ENCODE assay signal across 4 worm cellular contexts in the genomic region with DNA sequence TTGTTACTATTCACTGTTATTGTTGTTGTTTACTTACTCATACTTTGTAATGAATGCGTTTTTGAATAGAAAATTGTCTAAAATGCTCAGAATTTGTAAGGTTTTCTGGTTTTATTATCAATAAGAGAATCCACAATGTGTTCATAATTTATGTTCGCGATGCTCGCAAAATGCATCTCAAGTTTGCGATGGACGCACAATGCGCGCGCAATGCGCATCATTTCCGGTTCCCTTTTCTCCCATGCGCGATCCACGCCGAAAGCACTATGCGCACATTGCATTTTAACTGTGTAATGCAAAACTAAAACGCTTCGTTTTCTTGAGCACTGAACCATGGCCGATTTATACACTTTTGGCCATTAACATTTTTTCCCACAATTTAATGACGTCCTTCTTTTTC.
TF ChIP-seq lines count a peak whose summit lies in the region.

No protein-coding gene starts in this region.

TF ChIP-seq in whole organism, L2 larva, 48 proteins besides CTCF, POLR2A, EP300 and RAD21:
- TF ChIP-seq zag-1 (tag; optimal IDR thresholded peaks at IDR 0.05; lab: Kevin White, UChicago) (no peak), unc-55 (GFP tag; optimal IDR thresholded peaks at IDR 0.05; lab: Kevin White, UChicago) (peak; percentile 8), lsy-2 (tag; optimal IDR thresholded peaks at IDR 0.05; lab: Kevin White, UChicago) (no peak), nhr-11 (tag; optimal IDR thresholded peaks at IDR 0.05; lab: Kevin White, UChicago) (no peak), sma-3 (GFP tag; optimal IDR thresholded peaks at IDR 0.05; lab: Kevin White, UChicago) (no peak), Y55F3AM.14 (GFP tag; optimal IDR thresholded peaks at IDR 0.05; lab: Kevin White, UChicago) (peak; percentile 80)

TF ChIP-seq in whole organism, L3 larva, 47 proteins besides CTCF, POLR2A, EP300 and RAD21:
- TF ChIP-seq jun-1 (tag; optimal IDR thresholded peaks at IDR 0.05; lab: Kevin White, UChicago) (no peak), elt-1 (tag; optimal IDR thresholded peaks at IDR 0.05; lab: Kevin White, UChicago) (no peak), unc-62 (GFP tag; optimal IDR thresholded peaks at IDR 0.05; lab: Kevin White, UChicago) (no peak), hmg-11 (tag; optimal IDR thresholded peaks at IDR 0.05; lab: Kevin White, UChicago) (no peak), pqm-1 (tag; optimal IDR thresholded peaks at IDR 0.05; lab: Kevin White, UChicago) (no peak), nhr-43 (tag; optimal IDR thresholded peaks at IDR 0.05; lab: Kevin White, UChicago; ENCODE audit: poor library complexity, severe bottlenecking) (peak; percentile 25), nhr-77 (tag; optimal IDR thresholded peaks at IDR 0.05; lab: Kevin White, UChicago) (no peak), nhr-12 (tag; optimal IDR thresholded peaks at IDR 0.05; lab: Kevin White, UChicago) (no peak), ztf-4 (tag; optimal IDR thresholded peaks at IDR 0.05; lab: Kevin White, UChicago) (no peak), R02D3.7 (tag; optimal IDR thresholded peaks at IDR 0.05; lab: Kevin White, UChicago) (no peak), lin-15B (tag; optimal IDR thresholded peaks at IDR 0.05; lab: Kevin White, UChicago) (no peak), ceh-28 (tag; optimal IDR thresholded peaks at IDR 0.05; lab: Kevin White, UChicago) (no peak), mdl-1 (tag; optimal IDR thresholded peaks at IDR 0.05; lab: Kevin White, UChicago) (no peak), ceh-9 (tag; optimal IDR thresholded peaks at IDR 0.05; lab: Kevin White, UChicago) (no peak), lsy-12 (tag; optimal IDR thresholded peaks at IDR 0.05; lab: Kevin White, UChicago) (peak; percentile 58)

TF ChIP-seq in whole organism, L4 larva, 104 proteins besides CTCF, POLR2A, EP300 and RAD21 (continues in another document):
- TF ChIP-seq dmd-9 (GFP tag; IDR thresholded peaks at IDR 0.05; lab: Robert Waterston, UW) (no peak), aha-1 (tag; lab: Kevin White, UChicago) (no peak), pha-4 (GFP tag; IDR thresholded peaks at IDR 0.05; lab: Robert Waterston, UW) (no peak), pha-4 (tag; optimal IDR thresholded peaks at IDR 0.05; lab: Kevin White, UChicago) (no peak), Y105C5A.15 (GFP tag; IDR thresholded peaks at IDR 0.05; lab: Robert Waterston, UW) (no peak), F37D6.2 (tag; optimal IDR thresholded peaks at IDR 0.05; lab: Kevin White, UChicago) (peak; percentile 38), unc-39 (tag; optimal IDR thresholded peaks at IDR 0.05; lab: Kevin White, UChicago) (no peak), hif-1 (tag; optimal IDR thresholded peaks at IDR 0.05; lab: Kevin White, UChicago) (peak in 1 of 2 experiments; percentile 61), attf-4 (tag; optimal IDR thresholded peaks at IDR 0.05; lab: Kevin White, UChicago) (no peak), snpc-4 (tag; optimal IDR thresholded peaks at IDR 0.05; lab: Kevin White, UChicago) (no peak), spr-1 (tag; optimal IDR thresholded peaks at IDR 0.05; lab: Kevin White, UChicago) (no peak), hmg-1.1 (GFP tag; IDR thresholded peaks at IDR 0.05; lab: Robert Waterston, UW) (peak; percentile 49; the same call in 1 of the 2 replicates), Y75B8A.6 (GFP tag; IDR thresholded peaks at IDR 0.05; lab: Robert Waterston, UW) (0 out of 2 replicates have a peak, but pooled peaks have one; percentile 31), ceh-20 (GFP tag; IDR thresholded peaks at IDR 0.05; lab: Robert Waterston, UW) (0 out of 2 replicates have a peak, but pooled peaks have one; percentile 35), spr-3 (GFP tag; optimal IDR thresholded peaks at IDR 0.05; lab: Kevin White, UChicago) (peak; percentile 14), sdz-12 (GFP tag; optimal IDR thresholded peaks at IDR 0.05; lab: Kevin White, UChicago) (no peak), Y48G9A.11 (GFP tag; IDR thresholded peaks at IDR 0.05; lab: Robert Waterston, UW) (0 out of 2 replicates have a peak, but pooled peaks have one; percentile 41), nhr-11 (tag; optimal IDR thresholded peaks at IDR 0.05; lab: Kevin White, UChicago) (no peak), snpc-1.2 (GFP tag; IDR thresholded peaks at IDR 0.05; lab: Robert Waterston, UW) (no peak), F49E8.2 (tag; optimal IDR thresholded peaks at IDR 0.05; lab: Kevin White, UChicago; ENCODE audit: borderline replicate concordance) (no peak), lim-7 (GFP tag; IDR thresholded peaks at IDR 0.05; lab: Robert Waterston, UW) (0 out of 2 replicates have a peak, but pooled peaks have one; percentile 39), egl-43 (GFP tag; IDR thresholded peaks at IDR 0.05; lab: Robert Waterston, UW) (peak; percentile 77; the same call in 1 of the 2 replicates), D1046.2 (GFP tag; IDR thresholded peaks at IDR 0.05; lab: Robert Waterston, UW) (no peak), F26F4.8 (GFP tag; conservative IDR thresholded peaks at IDR 0.05; lab: Robert Waterston, UW) (0 out of 2 replicates have a peak, but pooled peaks have one; percentile 41), ceh-28 (tag; optimal IDR thresholded peaks at IDR 0.05; lab: Kevin White, UChicago) (no peak), zip-11 (GFP tag; IDR thresholded peaks at IDR 0.05; lab: Robert Waterston, UW) (0 out of 2 replicates have a peak, but pooled peaks have one; percentile 28), php-3 (GFP tag; IDR thresholded peaks at IDR 0.05; lab: Robert Waterston, UW) (0 out of 2 replicates have a peak, but pooled peaks have one; percentile 43), nhr-42 (GFP tag; IDR thresholded peaks at IDR 0.05; lab: Robert Waterston, UW) (peak; percentile 74), daf-12 (tag; optimal IDR thresholded peaks at IDR 0.05; lab: Kevin White, UChicago) (no peak), ama-1 (optimal IDR thresholded peaks at IDR 0.05; lab: Kevin White, UChicago) (no peak), madf-9 (GFP tag; conservative IDR thresholded peaks at IDR 0.05; lab: Robert Waterston, UW) (0 out of 2 replicates have a peak, but pooled peaks have one; percentile 10), mxl-2 (GFP tag; conservative IDR thresholded peaks at IDR 0.05; lab: Robert Waterston, UW) (no peak), ZK546.5 (tag; optimal IDR thresholded peaks at IDR 0.05; lab: Kevin White, UChicago) (no peak)

TF ChIP-seq in whole organism, young adult, 124 proteins besides CTCF, POLR2A, EP300 and RAD21 (continues in another document):
- TF ChIP-seq lag-1 (GFP tag; IDR thresholded peaks at IDR 0.05; lab: Robert Waterston, UW): no peak
- TF ChIP-seq rec-8 (tag; optimal IDR thresholded peaks at IDR 0.05; lab: Kevin White, UChicago): no peak
- TF ChIP-seq nhr-27 (tag; optimal IDR thresholded peaks at IDR 0.05; lab: Kevin White, UChicago): no peak
- TF ChIP-seq hlh-12 (tag; optimal IDR thresholded peaks at IDR 0.05; lab: Kevin White, UChicago): no peak
- no peak for TF ChIP-seq rpc-1 (optimal IDR thresholded peaks at IDR 0.05; lab: Kevin White, UChicago)
- no peak for TF ChIP-seq rpc-1 (tag; optimal IDR thresholded peaks at IDR 0.05; lab: Kevin White, UChicago)
- TF ChIP-seq F57C9.4 (tag; optimal IDR thresholded peaks at IDR 0.05; lab: Kevin White, UChicago): peak; percentile 19
- no peak for TF ChIP-seq F49E8.2 (tag; optimal IDR thresholded peaks at IDR 0.05; lab: Kevin White, UChicago; ENCODE audit: insufficient read depth)
- no peak for TF ChIP-seq madf-10 (tag; optimal IDR thresholded peaks at IDR 0.05; lab: Kevin White, UChicago)
- TF ChIP-seq tlf-1 (GFP tag; optimal IDR thresholded peaks at IDR 0.05; lab: Kevin White, UChicago): no peak
- TF ChIP-seq ceh-91 (GFP tag; IDR thresholded peaks at IDR 0.05; lab: Robert Waterston, UW): no peak
- no peak for TF ChIP-seq hsf-1 (GFP tag; IDR thresholded peaks at IDR 0.05; lab: Robert Waterston, UW)
- TF ChIP-seq snpc-1.3 (tag; optimal IDR thresholded peaks at IDR 0.05; lab: Kevin White, UChicago; ENCODE audit: insufficient read depth): no peak
- 0 out of 2 replicates have a peak, but pooled peaks have one; percentile 23 for TF ChIP-seq B0336.3 (GFP tag; IDR thresholded peaks at IDR 0.05; lab: Robert Waterston, UW)
- no peak for TF ChIP-seq mel-28 (tag; optimal IDR thresholded peaks at IDR 0.05; lab: Kevin White, UChicago; ENCODE audit: borderline replicate concordance)
- no peak for TF ChIP-seq zfh-2 (GFP tag; conservative IDR thresholded peaks at IDR 0.05; lab: Robert Waterston, UW)
- no peak for TF ChIP-seq xnd-1 (tag; optimal IDR thresholded peaks at IDR 0.05; lab: Kevin White, UChicago)
- no peak for TF ChIP-seq egl-18 (GFP tag; IDR thresholded peaks at IDR 0.05; lab: Robert Waterston, UW)
- no peak for TF ChIP-seq attf-3 (GFP tag; conservative IDR thresholded peaks at IDR 0.05; lab: Robert Waterston, UW)
- peak; percentile 48; the same call in 1 of the 2 replicates for TF ChIP-seq cebp-1 (GFP tag; IDR thresholded peaks at IDR 0.05; lab: Robert Waterston, UW)
- peak; percentile 73 for TF ChIP-seq cebp-1 (tag; optimal IDR thresholded peaks at IDR 0.05; lab: Kevin White, UChicago)
- TF ChIP-seq egrh-3 (GFP tag; IDR thresholded peaks at IDR 0.05; lab: Robert Waterston, UW): no peak
- TF ChIP-seq die-1 (tag; optimal IDR thresholded peaks at IDR 0.05; lab: Kevin White, UChicago): no peak
- peak; percentile 63 for TF ChIP-seq K12H6.12 (tag; optimal IDR thresholded peaks at IDR 0.05; lab: Kevin White, UChicago)
- TF ChIP-seq attf-5 (GFP tag; optimal IDR thresholded peaks at IDR 0.05; lab: Kevin White, UChicago): peak; percentile 42
- TF ChIP-seq nfya-2 (GFP tag; IDR thresholded peaks at IDR 0.05; lab: Robert Waterston, UW): 0 out of 2 replicates have a peak, but pooled peaks have one; percentile 38
- TF ChIP-seq ceh-40 (GFP tag; IDR thresholded peaks at IDR 0.05; lab: Robert Waterston, UW): no peak
- TF ChIP-seq ZK185.1 (tag; optimal IDR thresholded peaks at IDR 0.05; lab: Kevin White, UChicago; ENCODE audit: poor library complexity, severe bottlenecking): no peak
- no peak for TF ChIP-seq madf-8 (GFP tag; conservative IDR thresholded peaks at IDR 0.05; lab: Robert Waterston, UW)
- no peak for TF ChIP-seq B0019.2 (GFP tag; conservative IDR thresholded peaks at IDR 0.05; lab: Robert Waterston, UW)
- TF ChIP-seq B0261.1 (tag; optimal IDR thresholded peaks at IDR 0.05; lab: Kevin White, UChicago): no peak
- no peak for TF ChIP-seq gei-17 (GFP tag; optimal IDR thresholded peaks at IDR 0.05; lab: Kevin White, UChicago)
- no peak for TF ChIP-seq lir-1 (GFP tag; conservative IDR thresholded peaks at IDR 0.05; lab: Robert Waterston, UW)
- no peak for TF ChIP-seq tbx-9 (tag; optimal IDR thresholded peaks at IDR 0.05; lab: Kevin White, UChicago; ENCODE audit: borderline replicate concordance)
- peak; percentile 74 for TF ChIP-seq F10E7.11 (tag; optimal IDR thresholded peaks at IDR 0.05; lab: Kevin White, UChicago)
- no peak for TF ChIP-seq ztf-22 (GFP tag; optimal IDR thresholded peaks at IDR 0.05; lab: Kevin White, UChicago)
- TF ChIP-seq cebp-2 (GFP tag; IDR thresholded peaks at IDR 0.05; lab: Robert Waterston, UW): no peak
- TF ChIP-seq F39B2.1 (GFP tag; IDR thresholded peaks at IDR 0.05; lab: Robert Waterston, UW): no peak
- no peak for TF ChIP-seq let-607 (tag; optimal IDR thresholded peaks at IDR 0.05; lab: Kevin White, UChicago)
